Fruit fly (Drosophila melanogaster) whole organism, embryonic: ENCODE measurements around the gene CG15011.

Source experiments
- Asciz ChIP-seq: fragments of 200-800 bp; sonication (Bioruptor generic); optimal IDR thresholded peaks from 2 replicates; lab custom pipeline; 2017; ENCODE audit warnings: missing biosample characterization, mild to moderate bottlenecking, missing genetic modification characterization, missing genetic modification reagents
- CG10321 ChIP-seq: fragments of 200-800 bp; sonication (Bioruptor generic); IDR thresholded peaks from 2 replicates; pipeline ENCODE4 v1.3.6; 2022; ENCODE audit warnings: missing biosample characterization, missing genetic modification characterization
- CG10543 ChIP-seq: fragments of 200-800 bp; sonication (Bioruptor generic); optimal IDR thresholded peaks from 3 replicates; lab custom pipeline; 2017; ENCODE audit warnings: missing biosample characterization, mild to moderate bottlenecking, missing genetic modification characterization, moderate library complexity
- CG1233 ChIP-seq: fragments of 200-800 bp; sonication (Bioruptor generic); optimal IDR thresholded peaks from 4 replicates; lab custom pipeline; 2018; ENCODE audit warnings: missing biosample characterization, mild to moderate bottlenecking, missing genetic modification characterization
- CG14014 ChIP-seq: fragments of 200-800 bp; sonication (Bioruptor generic); IDR thresholded peaks from 2 replicates; pipeline ENCODE4 v1.3.6; 2022; ENCODE audit warnings: missing biosample characterization, missing genetic modification characterization
- CG1529 ChIP-seq: fragments of 200-800 bp; sonication (Bioruptor generic); optimal IDR thresholded peaks from 3 replicates; lab custom pipeline; 2018; ENCODE audit warnings: missing biosample characterization, missing genetic modification characterization
- CG15601 ChIP-seq: fragments of 200-800 bp; sonication (Bioruptor generic); optimal IDR thresholded peaks from 3 replicates; lab custom pipeline; 2019; ENCODE audit warnings: missing biosample characterization, mild to moderate bottlenecking, missing genetic modification characterization, moderate library complexity
- CG16813 ChIP-seq: fragments of 200-800 bp; sonication (Bioruptor generic); IDR thresholded peaks from 3 replicates; pipeline ENCODE4 v1.3.6; 2022; ENCODE audit warnings: missing biosample characterization, missing genetic modification characterization; ENCODE audit not compliant: partially characterized antibody
- CG18764 ChIP-seq: fragments of 200-800 bp; sonication (Bioruptor generic); optimal IDR thresholded peaks from 3 replicates; lab custom pipeline; 2016; ENCODE audit warnings: missing biosample characterization, missing genetic modification characterization
- CG32772 ChIP-seq: fragments of 200-800 bp; sonication (Bioruptor generic); IDR thresholded peaks from 2 replicates; pipeline ENCODE4 v1.3.6; 2022; ENCODE audit warnings: missing biosample characterization, missing genetic modification characterization
- CG3847 ChIP-seq: fragments of 200-800 bp; sonication (Bioruptor generic); IDR thresholded peaks from 2 replicates; pipeline ENCODE4 v1.3.6; 2022; ENCODE audit warnings: missing biosample characterization, missing genetic modification characterization
- CG4360 ChIP-seq: fragments of 200-800 bp; sonication (Bioruptor generic); IDR thresholded peaks from 2 replicates; pipeline ENCODE4 v1.3.6; 2022; ENCODE audit warnings: missing biosample characterization, missing genetic modification characterization
- CG5953 ChIP-seq: fragments of 200-800 bp; sonication (Bioruptor generic); IDR thresholded peaks from 2 replicates; pipeline ENCODE4 v1.3.6; 2022; ENCODE audit warnings: missing biosample characterization, missing genetic modification characterization
- CG6689 ChIP-seq: fragments of 200-800 bp; sonication (Bioruptor generic); IDR thresholded peaks from 2 replicates; pipeline ENCODE4 v1.3.6; 2022; ENCODE audit warnings: missing biosample characterization, missing genetic modification characterization
- CG6813 ChIP-seq: fragments of 200-800 bp; sonication (Bioruptor generic); optimal IDR thresholded peaks from 2 replicates; lab custom pipeline; 2017; ENCODE audit warnings: missing biosample characterization, missing genetic modification characterization, mild to moderate bottlenecking, moderate library complexity, missing genetic modification reagents
- CG8290 ChIP-seq, 3 experiments: fragments of 200-800 bp; sonication (Bioruptor generic); optimal IDR thresholded peaks; 2 replicates each; lab custom pipeline; 2016 to 2019; ENCODE audit warnings: missing biosample characterization in 3 of 3, missing genetic modification characterization in 3 of 3, mild to moderate bottlenecking in 2 of 3, moderate library complexity in 1 of 3
- CG9727 ChIP-seq: fragments of 200-800 bp; sonication (Bioruptor generic); optimal IDR thresholded peaks from 3 replicates; lab custom pipeline; 2017; ENCODE audit warnings: missing biosample characterization, mild to moderate bottlenecking, missing genetic modification characterization
- CG9932 ChIP-seq: fragments of 200-800 bp; sonication (Bioruptor generic); IDR thresholded peaks from 2 replicates; pipeline ENCODE4 v1.3.6; 2022; ENCODE audit warnings: missing biosample characterization, missing genetic modification characterization
- E2f1 ChIP-seq: fragments of 200-800 bp; sonication (Bioruptor generic); IDR thresholded peaks from 2 replicates; pipeline ENCODE4 v1.3.6; 2022; ENCODE audit warnings: missing biosample characterization, missing genetic modification characterization
- Eip74EF ChIP-seq, 2 experiments: fragments of 200-800 bp in 1 of 2; fragments of >200 bp in 1 of 2; sonication (Bioruptor generic) in 1 of 2; optimal IDR thresholded peaks; 2 replicates each; lab custom pipeline; 2017 to 2019; ENCODE audit warnings: missing biosample characterization in 2 of 2, missing genetic modification characterization in 2 of 2, mild to moderate bottlenecking in 1 of 2, moderate library complexity in 1 of 2
- Ets65A ChIP-seq: fragments of 200-800 bp; sonication (Bioruptor generic); peaks from one replicate; lab custom pipeline; 2016; ENCODE audit warnings: missing biosample characterization, missing genetic modification characterization
- HLHmδ ChIP-seq: fragments of 200-800 bp; sonication (Bioruptor generic); optimal IDR thresholded peaks from 2 replicates; lab custom pipeline; 2018; ENCODE audit warnings: missing biosample characterization, mild to moderate bottlenecking, missing genetic modification characterization, moderate library complexity
- Jarid2 ChIP-seq: fragments of 200-800 bp; sonication (Bioruptor generic); optimal IDR thresholded peaks from 3 replicates; lab custom pipeline; 2017; ENCODE audit warnings: mild to moderate bottlenecking, missing biosample characterization, missing genetic modification reagents, missing genetic modification characterization
- Rfx ChIP-seq: fragments of 200-800 bp; sonication (Bioruptor generic); IDR thresholded peaks from 2 replicates; pipeline ENCODE4 v1.3.6; 2022; ENCODE audit warnings: missing biosample characterization, missing genetic modification characterization
- Scr ChIP-seq: fragments of 200-800 bp; sonication (Bioruptor generic); IDR thresholded peaks from 2 replicates; pipeline ENCODE4 v1.3.6; 2022; ENCODE audit warnings: missing biosample characterization, missing genetic modification characterization; ENCODE audit not compliant: partially characterized antibody
- Sry-β ChIP-seq: fragments of 200-800 bp; sonication (Bioruptor generic); optimal IDR thresholded peaks from 2 replicates; lab custom pipeline; 2018; ENCODE audit warnings: missing biosample characterization, mild to moderate bottlenecking, missing genetic modification characterization, moderate library complexity
- Taf1 ChIP-seq: fragments of 200-800 bp; sonication (Bioruptor generic); IDR thresholded peaks from 2 replicates; pipeline ENCODE4 v1.3.6; 2022; ENCODE audit warnings: missing biosample characterization, missing genetic modification characterization
- Vsx1 ChIP-seq: fragments of 200-800 bp; sonication (Bioruptor generic); optimal IDR thresholded peaks from 2 replicates; lab custom pipeline; 2017; ENCODE audit warnings: missing biosample characterization, mild to moderate bottlenecking, missing genetic modification characterization, missing genetic modification reagents
- ac ChIP-seq: fragments of 200-800 bp; sonication (Bioruptor generic); optimal IDR thresholded peaks from 3 replicates; lab custom pipeline; 2017; ENCODE audit warnings: missing biosample characterization, mild to moderate bottlenecking, missing genetic modification characterization
- cad ChIP-seq: fragments of >200 bp; optimal IDR thresholded peaks from 2 replicates; lab custom pipeline; 2017; ENCODE audit warnings: missing biosample characterization, missing genetic modification characterization
- chif ChIP-seq, 2 experiments: fragments of 200-800 bp; sonication (Bioruptor generic); optimal IDR thresholded peaks; 3 replicates each; lab custom pipeline; 2016; ENCODE audit warnings: missing biosample characterization in 2 of 2, missing genetic modification characterization in 2 of 2
- chinmo ChIP-seq: fragments of 200-800 bp; sonication (Bioruptor generic); IDR thresholded peaks from 4 replicates; pipeline ENCODE4 v1.3.6; 2022; ENCODE audit warnings: missing biosample characterization, missing genetic modification characterization; ENCODE audit not compliant: partially characterized antibody
- crol ChIP-seq: fragments of 200-800 bp; sonication (Bioruptor generic); IDR thresholded peaks from 2 replicates; pipeline ENCODE4 v1.3.6; 2022; ENCODE audit warnings: missing biosample characterization, missing genetic modification characterization
- dm ChIP-seq: fragments of 200-800 bp; sonication (Bioruptor generic); optimal IDR thresholded peaks from 3 replicates; lab custom pipeline; 2016; ENCODE audit warnings: missing biosample characterization, missing genetic modification characterization
- grau ChIP-seq: fragments of 200-800 bp; optimal IDR thresholded peaks from 3 replicates; lab custom pipeline; 2019; ENCODE audit warnings: missing biosample characterization, mild to moderate bottlenecking, missing genetic modification characterization, moderate library complexity
- gsb ChIP-seq: fragments of 200-800 bp; sonication (Bioruptor generic); IDR thresholded peaks from 2 replicates; pipeline ENCODE4 v1.3.6; 2022; ENCODE audit warnings: missing biosample characterization, missing genetic modification characterization
- hkb ChIP-seq, 2 experiments: fragments of 200-800 bp in 1 of 2; fragments of >200 bp in 1 of 2; sonication (Bioruptor generic) in 1 of 2; IDR thresholded peaks in 1 of 2; optimal IDR thresholded peaks in 1 of 2; 2 replicates each; pipeline versions ENCODE4 v1.3.6 to Lab custom; 2017 to 2022; ENCODE audit warnings: missing biosample characterization in 1 of 2, missing genetic modification characterization in 1 of 2
- kni ChIP-seq: fragments of 200-800 bp; sonication (Bioruptor generic); optimal IDR thresholded peaks from 3 replicates; lab custom pipeline; 2017; ENCODE audit warnings: mild to moderate bottlenecking, missing biosample characterization, missing genetic modification reagents, missing genetic modification characterization
- lmd ChIP-seq: fragments of 200-800 bp; sonication (Bioruptor generic); IDR thresholded peaks from 2 replicates; pipeline ENCODE4 v1.3.6; 2022; ENCODE audit warnings: missing biosample characterization, missing genetic modification characterization
- lov ChIP-seq, 2 experiments: fragments of 200-800 bp in 1 of 2; fragments of >200 bp in 1 of 2; sonication (Bioruptor generic) in 1 of 2; IDR thresholded peaks in 1 of 2; optimal IDR thresholded peaks in 1 of 2; 2 replicates in 1 of 2; 3 replicates in 1 of 2; pipeline versions ENCODE4 v1.3.6 to Lab custom; 2017 to 2022; ENCODE audit warnings: missing biosample characterization in 1 of 2, missing genetic modification characterization in 1 of 2
- nerfin-2 ChIP-seq: fragments of 200-800 bp; sonication (Bioruptor generic); IDR thresholded peaks from 2 replicates; pipeline ENCODE4 v1.3.6; 2022; ENCODE audit warnings: missing biosample characterization, missing genetic modification characterization; ENCODE audit not compliant: partially characterized antibody
- oc ChIP-seq: fragments of 200-800 bp; sonication (Bioruptor generic); optimal IDR thresholded peaks from 2 replicates; lab custom pipeline; 2018; ENCODE audit warnings: missing biosample characterization, mild to moderate bottlenecking, missing genetic modification characterization, moderate library complexity
- sens ChIP-seq: fragments of 200-800 bp; sonication (Bioruptor generic); peaks from one replicate; lab custom pipeline; 2016; ENCODE audit warnings: missing biosample characterization, missing genetic modification characterization
- sens-2 ChIP-seq: fragments of 200-800 bp; sonication (Bioruptor generic); IDR thresholded peaks from 2 replicates; pipeline ENCODE4 v1.3.6; 2022; ENCODE audit warnings: missing biosample characterization, missing genetic modification characterization
- sob ChIP-seq: fragments of 200-800 bp; sonication (Bioruptor generic); IDR thresholded peaks from 2 replicates; pipeline ENCODE4 v1.3.6; 2022; ENCODE audit warnings: missing biosample characterization, missing genetic modification characterization
- tna ChIP-seq: fragments of 200-800 bp; sonication (Bioruptor generic); IDR thresholded peaks from 2 replicates; pipeline ENCODE4 v1.3.6; 2022; ENCODE audit warnings: missing biosample characterization, missing genetic modification characterization; ENCODE audit not compliant: partially characterized antibody
- vfl ChIP-seq: fragments of 200-800 bp; sonication (Bioruptor generic); optimal IDR thresholded peaks from 2 replicates; lab custom pipeline; 2016; ENCODE audit warnings: missing biosample characterization, missing genetic modification characterization
- zen ChIP-seq: fragments of 200-800 bp; sonication (Bioruptor generic); optimal IDR thresholded peaks from 3 replicates; lab custom pipeline; 2018; ENCODE audit warnings: missing biosample characterization, mild to moderate bottlenecking, missing genetic modification characterization, moderate library complexity

Gene CG15011

dm6 chr3L:4227164-4227563 lies 31.8 kb downstream of the CG15011 start, which contains the start of gene CG46460 (continued):
- TF ChIP-seq oc (tag; lab: Kevin White, UChicago) (peak; percentile 43), Ets65A (peak; percentile 74), sens (GFP tag; lab: Kevin White, UChicago) (peak; percentile 81), CG6813 (GFP tag; lab: Kevin White, UChicago) (peak; percentile 19), E2f1 (GFP tag; lab: Robert Waterston, UW) (no peak), CG14014 (GFP tag; lab: Robert Waterston, UW) (0 out of 2 replicates have a peak, but pooled peaks have one; percentile 20), lov (optimal IDR thresholded peaks at IDR 0.05; lab: Kevin White, UChicago) (no peak), lov (GFP tag; IDR thresholded peaks at IDR 0.05; lab: Robert Waterston, UW) (0 out of 3 replicates have a peak, but pooled peaks have one; percentile 28), chinmo (GFP tag; lab: Robert Waterston, UW) (peak; percentile 84; the same call in 3 of the 4 replicates), Asciz (no peak), dm (GFP tag; lab: Kevin White, UChicago) (no peak), CG9932 (no peak), vfl (GFP tag; lab: Kevin White, UChicago) (no peak), sob (0 out of 2 replicates have a peak, but pooled peaks have one; percentile 13), zen (peak; percentile 70), CG1529 (GFP tag; lab: Kevin White, UChicago) (no peak), Taf1 (GFP tag; lab: Robert Waterston, UW) (no peak), CG4360 (peak; percentile 39; the same call in 1 of the 2 replicates), hkb (optimal IDR thresholded peaks at IDR 0.05; lab: Kevin White, UChicago) (no peak), hkb (GFP tag; IDR thresholded peaks at IDR 0.05; lab: Robert Waterston, UW) (0 out of 2 replicates have a peak, but pooled peaks have one; percentile 9), CG16813 (GFP tag; lab: Robert Waterston, UW) (0 out of 3 replicates have a peak, but pooled peaks have one; percentile 32), Jarid2 (GFP tag; lab: Kevin White, UChicago) (peak; percentile 84), CG18764 (GFP tag; lab: Kevin White, UChicago) (no peak), chif (GFP tag; optimal IDR thresholded peaks at IDR 0.05; lab: Kevin White, UChicago) (no peak), crol (GFP tag; lab: Robert Waterston, UW) (peak; percentile 57), CG8290 (GFP tag; optimal IDR thresholded peaks at IDR 0.05; lab: Kevin White, UChicago) (peak; percentile 6), CG8290 (tag; optimal IDR thresholded peaks at IDR 0.05; lab: Kevin White, UChicago) (peak in 1 of 2 experiments; percentile 12), CG9727 (GFP tag; lab: Kevin White, UChicago) (peak; percentile 32), sens-2 (GFP tag; lab: Robert Waterston, UW) (peak; percentile 31; the same call in 1 of the 2 replicates), HLHmδ (GFP tag; lab: Kevin White, UChicago) (peak; percentile 22), CG5953 (GFP tag; lab: Robert Waterston, UW) (no peak), gsb (no peak), CG15601 (tag; lab: Kevin White, UChicago) (peak; percentile 2), CG32772 (GFP tag; lab: Robert Waterston, UW) (no peak), Vsx1 (GFP tag; lab: Kevin White, UChicago) (peak; percentile 26), CG3847 (GFP tag; lab: Robert Waterston, UW) (no peak), nerfin-2 (peak; percentile 35; the same call in 1 of the 2 replicates), lmd (GFP tag; lab: Robert Waterston, UW) (no peak), cad (GFP tag; lab: Kevin White, UChicago) (peak; percentile 44), CG6689 (no peak), tna (GFP tag; lab: Robert Waterston, UW) (no peak), CG10321 (GFP tag; lab: Robert Waterston, UW) (no peak), CG10543 (GFP tag; lab: Kevin White, UChicago) (peak; percentile 27), kni (GFP tag; lab: Kevin White, UChicago) (peak; percentile 58), Scr (0 out of 2 replicates have a peak, but pooled peaks have one; percentile 22), grau (tag; lab: Kevin White, UChicago) (peak; percentile 21), Sry-β (GFP tag; lab: Kevin White, UChicago) (no peak), CG1233 (GFP tag; lab: Kevin White, UChicago) (no peak), ac (GFP tag; lab: Kevin White, UChicago) (peak; percentile 9), Eip74EF (GFP tag; optimal IDR thresholded peaks at IDR 0.05; lab: Kevin White, UChicago) (no peak), Rfx (GFP tag; lab: Robert Waterston, UW) (0 out of 2 replicates have a peak, but pooled peaks have one; percentile 12)
